Worm (Caenorhabditis elegans) whole organism, L4 larva: ENCODE data around the gene C06B3.1.

ENCODE experiments used
- F10B5.3 ChIP-seq: sonication (generic microtip); optimal IDR thresholded peaks from 2 replicates; lab custom pipeline; 2016; ENCODE audit warnings: mild to moderate bottlenecking, missing genetic modification characterization, missing compliant biosample characterization
- F26F4.8 ChIP-seq: fragments of 200-800 bp; sonication (Bioruptor generic); conservative IDR thresholded peaks from 2 replicates; pipeline ENCODE4 v1.3.6; 2022; ENCODE audit warnings: missing genetic modification characterization, missing compliant biosample characterization
- T20F7.1 ChIP-seq: fragments of 200-800 bp; sonication (Bioruptor generic); optimal IDR thresholded peaks from 2 replicates; lab custom pipeline; 2018; ENCODE audit warnings: mild to moderate bottlenecking, missing genetic modification characterization, missing compliant biosample characterization
- aly-2 ChIP-seq: sonication (generic microtip); optimal IDR thresholded peaks from 2 replicates; lab custom pipeline; 2018; ENCODE audit warnings: missing biosample characterization, missing genetic modification characterization
- arid-1 ChIP-seq: fragments of 200-800 bp; sonication (Bioruptor generic); conservative IDR thresholded peaks from 2 replicates; pipeline ENCODE4 v1.3.6; 2022; ENCODE audit warnings: missing genetic modification reagents, missing genetic modification characterization, missing compliant biosample characterization
- ceh-44 ChIP-seq: fragments of 200-800 bp; sonication (Bioruptor generic); IDR thresholded peaks from 2 replicates; pipeline ENCODE4 v1.3.6; 2022; ENCODE audit warnings: missing genetic modification reagents, missing genetic modification characterization, missing compliant biosample characterization
- ceh-82 ChIP-seq: sonication (generic microtip); optimal IDR thresholded peaks from 2 replicates; lab custom pipeline; 2017; ENCODE audit warnings: missing biosample characterization, missing genetic modification characterization
- cey-2 ChIP-seq: sonication (generic microtip); optimal IDR thresholded peaks from 3 replicates; lab custom pipeline; 2017; ENCODE audit warnings: missing genetic modification characterization, mild to moderate bottlenecking, missing compliant biosample characterization, antibody characterized with exemption, borderline replicate concordance; ENCODE audit not compliant: insufficient read depth
- dmd-6 ChIP-seq: fragments of 200-800 bp; sonication (Bioruptor generic); IDR thresholded peaks from 2 replicates; pipeline ENCODE4 v1.3.6; 2022; ENCODE audit warnings: missing genetic modification reagents, missing genetic modification characterization, missing compliant biosample characterization
- dmd-8 ChIP-seq: fragments of 200-800 bp; sonication (Bioruptor generic); IDR thresholded peaks from 2 replicates; pipeline ENCODE4 v1.3.6; 2022; ENCODE audit warnings: missing genetic modification characterization, missing compliant biosample characterization
- duxl-1 ChIP-seq: sonication (generic microtip); optimal IDR thresholded peaks from 2 replicates; lab custom pipeline; 2016; ENCODE audit warnings: mild to moderate bottlenecking, missing genetic modification characterization, moderate library complexity, missing compliant biosample characterization; ENCODE audit not compliant: poor library complexity
- dve-1 ChIP-seq: sonication (generic microtip); optimal IDR thresholded peaks from 2 replicates; lab custom pipeline; 2017; ENCODE audit warnings: antibody characterized with exemption, mild to moderate bottlenecking, missing genetic modification characterization, missing compliant biosample characterization; ENCODE audit not compliant: insufficient read depth
- egl-43 ChIP-seq: fragments of 200-800 bp; sonication (Bioruptor generic); IDR thresholded peaks from 2 replicates; pipeline ENCODE4 v1.3.6; 2022; ENCODE audit warnings: missing genetic modification reagents, missing genetic modification characterization, missing compliant biosample characterization
- fos-1 ChIP-seq: fragments of 150-350 bp; optimal IDR thresholded peaks from 2 replicates; lab custom pipeline; 2014; ENCODE audit warnings: missing biosample characterization, missing genetic modification characterization
- gei-8 ChIP-seq: fragments of 200-800 bp; sonication (Bioruptor generic); optimal IDR thresholded peaks from 2 replicates; lab custom pipeline; 2018; ENCODE audit warnings: mild to moderate bottlenecking, missing genetic modification characterization, missing compliant biosample characterization
- hlh-30 ChIP-seq: sonication (generic microtip); optimal IDR thresholded peaks from 2 replicates; lab custom pipeline; 2017; ENCODE audit warnings: antibody characterized with exemption, mild to moderate bottlenecking, missing genetic modification characterization, missing compliant biosample characterization; ENCODE audit not compliant: insufficient read depth
- lir-3 ChIP-seq: sonication (generic microtip); optimal IDR thresholded peaks from 2 replicates; lab custom pipeline; 2016; ENCODE audit warnings: mild to moderate bottlenecking, missing genetic modification characterization, missing compliant biosample characterization
- nhr-10 ChIP-seq: fragments of 150-350 bp; optimal IDR thresholded peaks from 2 replicates; lab custom pipeline; 2014; ENCODE audit warnings: missing biosample characterization, missing genetic modification characterization
- nhr-11 ChIP-seq: fragments of 150-350 bp; optimal IDR thresholded peaks from 2 replicates; lab custom pipeline; 2014; ENCODE audit warnings: missing biosample characterization, missing genetic modification characterization
- nhr-237 ChIP-seq: sonication (generic microtip); optimal IDR thresholded peaks from 2 replicates; lab custom pipeline; 2017; ENCODE audit warnings: missing biosample characterization, missing genetic modification characterization
- nhr-48 ChIP-seq: sonication (generic microtip); optimal IDR thresholded peaks from 2 replicates; lab custom pipeline; 2016; ENCODE audit warnings: mild to moderate bottlenecking, missing genetic modification characterization, missing compliant biosample characterization
- nhr-6 ChIP-seq: fragments of 150-350 bp; optimal IDR thresholded peaks from 2 replicates; lab custom pipeline; 2014; ENCODE audit warnings: missing biosample characterization, missing genetic modification characterization
- pha-4 ChIP-seq, 2 experiments: fragments of 150-350 bp in 1 of 2; fragments of 200-800 bp in 1 of 2; sonication (Bioruptor generic) in 1 of 2; IDR thresholded peaks in 1 of 2; optimal IDR thresholded peaks in 1 of 2; 2 replicates each; pipeline versions ENCODE4 v1.3.6 to Lab custom; 2014 to 2022; ENCODE audit warnings: missing genetic modification characterization in 2 of 2, missing genetic modification reagents in 2 of 2, missing biosample characterization in 1 of 2, missing compliant biosample characterization in 1 of 2
- rbr-2 ChIP-seq: sonication (generic microtip); optimal IDR thresholded peaks from 2 replicates; lab custom pipeline; 2016; ENCODE audit warnings: missing genotype, missing genetic modification characterization, missing compliant biosample characterization
- skn-1 ChIP-seq: fragments of 150-350 bp; optimal IDR thresholded peaks from 2 replicates; lab custom pipeline; 2014; ENCODE audit warnings: missing biosample characterization, missing genetic modification characterization
- snpc-1.2 ChIP-seq: fragments of 200-800 bp; sonication (Bioruptor generic); IDR thresholded peaks from 2 replicates; pipeline ENCODE4 v1.3.6; 2022; ENCODE audit warnings: missing genetic modification reagents, missing genetic modification characterization, missing compliant biosample characterization
- spr-1 ChIP-seq: sonication (generic microtip); optimal IDR thresholded peaks from 2 replicates; lab custom pipeline; 2016; ENCODE audit warnings: mild to moderate bottlenecking, missing genetic modification characterization, missing compliant biosample characterization
- unc-39 ChIP-seq: sonication (generic microtip); optimal IDR thresholded peaks from 2 replicates; lab custom pipeline; 2017; ENCODE audit warnings: missing biosample characterization, missing genetic modification characterization
- vab-7 ChIP-seq: fragments of 200-800 bp; sonication (Bioruptor generic); IDR thresholded peaks from 2 replicates; pipeline ENCODE4 v1.3.6; 2022; ENCODE audit warnings: missing genetic modification reagents, missing genetic modification characterization, missing compliant biosample characterization
- zip-11 ChIP-seq: fragments of 200-800 bp; sonication (Bioruptor generic); IDR thresholded peaks from 2 replicates; pipeline ENCODE4 v1.3.6; 2022; ENCODE audit warnings: missing genetic modification characterization, missing compliant biosample characterization
- zip-2 ChIP-seq: fragments of 150-350 bp; optimal IDR thresholded peaks from 2 replicates; lab custom pipeline; 2014; ENCODE audit warnings: missing biosample characterization, missing genetic modification characterization
- ztf-11 ChIP-seq: fragments of 150-350 bp; optimal IDR thresholded peaks from 2 replicates; lab custom pipeline; 2014; ENCODE audit warnings: missing biosample characterization, missing genetic modification characterization
- ztf-7 ChIP-seq: fragments of 150-350 bp; optimal IDR thresholded peaks from 2 replicates; lab custom pipeline; 2014; ENCODE audit warnings: missing biosample characterization, missing genetic modification characterization

C06B3.1 gene

DNA sequence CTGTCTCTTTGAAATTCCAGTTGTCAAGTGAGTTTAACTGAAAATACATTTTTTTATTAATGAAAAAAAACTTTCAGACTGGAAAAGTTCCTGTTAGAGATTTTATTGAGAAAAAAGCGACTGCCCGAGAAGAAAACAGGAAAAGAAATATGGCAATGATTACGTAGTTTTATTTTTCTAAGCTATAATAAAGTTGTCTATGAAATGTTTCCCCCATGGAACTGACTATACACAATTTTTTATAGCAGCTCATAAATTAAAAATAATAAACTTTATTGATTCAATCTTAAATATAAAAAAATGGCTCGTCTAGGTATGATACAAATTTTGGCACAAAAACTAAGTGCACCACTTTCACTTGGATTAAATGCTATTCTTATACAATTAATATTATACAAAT, at the start of gene C06B3.1:
Gene C06B3.1, plus strand, starts transcription at position 301 of the 400 bp plus-strand sequence.
- TF ChIP-seq nhr-48 (tag; lab: Kevin White, UChicago): no peak

DNA sequence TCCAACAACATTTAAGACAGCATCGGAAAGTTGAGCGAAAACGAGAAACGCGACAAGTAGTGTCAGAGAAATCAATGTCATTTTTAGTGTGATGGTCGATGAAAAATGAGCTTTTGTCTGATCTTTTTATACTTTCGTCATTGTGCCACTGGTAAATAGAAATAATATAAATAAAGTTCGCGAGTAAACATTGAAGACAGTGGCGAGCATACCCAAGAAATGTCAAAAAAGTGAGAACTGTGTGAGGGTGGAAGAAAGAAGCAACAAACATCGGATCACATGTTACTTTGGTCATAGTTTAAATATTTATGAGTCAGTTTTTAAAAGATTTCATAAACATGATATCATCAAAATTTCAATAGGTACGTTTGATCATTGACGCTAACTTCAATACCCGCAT, 48.3 kb upstream of the C06B3.1 start, which contains the start of gene ttr-21:
Gene ttr-21, minus strand, starts transcription at position 100 of the 400 bp plus-strand sequence.
- TF ChIP-seq arid-1 (no peak), rbr-2 (tag; lab: Kevin White, UChicago) (no peak), aly-2 (tag; lab: Kevin White, UChicago) (no peak), dmd-8 (GFP tag; lab: Robert Waterston, UW) (no peak), nhr-237 (tag; lab: Kevin White, UChicago) (no peak), nhr-6 (tag; lab: Kevin White, UChicago) (no peak), skn-1 (tag; lab: Kevin White, UChicago) (no peak), F10B5.3 (no peak), nhr-10 (tag; lab: Kevin White, UChicago) (no peak), fos-1 (no peak), zip-11 (GFP tag; lab: Robert Waterston, UW) (no peak), ceh-44 (GFP tag; lab: Robert Waterston, UW) (no peak), egl-43 (GFP tag; lab: Robert Waterston, UW) (no peak), duxl-1 (tag; lab: Kevin White, UChicago) (no peak)

DNA sequence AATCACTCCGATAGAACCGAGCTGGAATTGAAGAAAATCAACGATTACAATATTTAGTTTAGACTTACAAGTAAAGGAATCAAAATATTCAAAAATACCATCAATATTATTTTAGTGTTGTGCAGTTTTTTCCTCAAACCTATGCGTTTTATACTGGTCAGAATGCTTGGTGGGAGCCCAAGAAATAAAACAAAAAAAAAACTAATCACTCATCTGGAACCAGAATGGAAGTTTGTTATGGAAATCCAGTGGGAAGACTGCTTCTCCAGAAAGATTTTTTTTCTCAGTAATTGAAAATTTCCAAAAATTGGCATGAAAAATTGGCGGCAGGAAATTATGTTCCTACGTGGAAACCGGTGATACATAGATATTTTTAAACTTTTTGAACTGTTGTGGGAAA, 46.2 kb upstream of the C06B3.1 start, which contains the start of gene srx-134:
Gene srx-134, minus strand, starts transcription at position 101 of the 400 bp plus-strand sequence.
- no peak for TF ChIP-seq nhr-48 (tag; lab: Kevin White, UChicago)
- TF ChIP-seq nhr-237 (tag; lab: Kevin White, UChicago): no peak
- no peak for TF ChIP-seq ceh-82 (tag; lab: Kevin White, UChicago)
- no peak for TF ChIP-seq hlh-30 (tag; lab: Kevin White, UChicago)
- TF ChIP-seq vab-7: no peak
- no peak for TF ChIP-seq dmd-6 (GFP tag; lab: Robert Waterston, UW)
- no peak for TF ChIP-seq lir-3
- TF ChIP-seq gei-8 (GFP tag; lab: Kevin White, UChicago): no peak
- no peak for TF ChIP-seq cey-2 (tag; lab: Kevin White, UChicago)
- no peak for TF ChIP-seq F26F4.8 (GFP tag; lab: Robert Waterston, UW)
- no peak for TF ChIP-seq ztf-7 (tag; lab: Kevin White, UChicago)
- no peak for TF ChIP-seq aly-2 (tag; lab: Kevin White, UChicago)
- TF ChIP-seq spr-1 (tag; lab: Kevin White, UChicago): no peak
- TF ChIP-seq T20F7.1 (GFP tag; lab: Kevin White, UChicago): no peak
- TF ChIP-seq nhr-11 (tag; lab: Kevin White, UChicago): no peak

DNA sequence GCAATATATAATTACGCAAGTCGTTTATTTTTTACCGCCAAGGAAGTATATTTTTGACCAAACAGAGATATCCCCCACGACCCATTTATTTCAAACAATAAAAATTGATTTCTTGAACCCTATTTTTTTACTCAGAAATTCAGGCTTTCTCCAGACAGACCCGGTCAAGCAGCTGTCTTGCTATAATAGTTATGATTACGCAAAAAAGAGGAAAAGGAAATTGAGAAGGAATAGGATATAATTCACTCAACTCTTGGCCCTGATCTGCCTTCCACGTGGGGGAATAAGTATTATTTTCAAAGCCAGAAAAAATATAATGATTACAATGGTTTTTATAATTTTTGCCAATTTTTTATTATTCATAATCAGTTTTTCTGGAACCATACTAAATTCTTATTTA, 45.5 kb upstream of the C06B3.1 start, which contains the start of gene srx-136:
Gene srx-136, plus strand, starts transcription at position 301 of the 400 bp plus-strand sequence.
- no peak for TF ChIP-seq rbr-2 (tag; lab: Kevin White, UChicago)

DNA sequence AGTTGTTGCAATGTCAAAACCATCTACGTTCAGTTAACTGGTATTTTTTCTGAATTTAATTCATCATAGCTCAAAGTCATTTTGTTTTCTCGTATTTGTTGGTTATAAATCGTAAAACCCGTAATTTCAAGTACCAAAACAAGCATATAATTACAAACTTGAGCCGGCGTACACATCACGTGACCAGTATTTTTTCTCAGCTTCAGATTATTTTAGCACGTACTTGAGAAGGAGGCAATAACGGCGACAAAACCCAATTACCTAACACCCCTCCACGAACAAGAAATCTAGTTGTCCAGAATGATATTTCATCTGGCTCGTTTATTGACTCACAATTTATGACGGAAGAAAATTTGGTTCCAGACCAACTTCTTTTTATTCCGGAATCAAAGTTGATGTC, 43.7 kb upstream of the C06B3.1 start, which contains the start of gene srx-135:
Gene srx-135, plus strand, starts transcription at position 301 of the 400 bp plus-strand sequence.
- TF ChIP-seq rbr-2 (tag; lab: Kevin White, UChicago) (no peak), ceh-82 (tag; lab: Kevin White, UChicago) (no peak), snpc-1.2 (GFP tag; lab: Robert Waterston, UW) (no peak), zip-2 (tag; lab: Kevin White, UChicago) (no peak), ztf-11 (tag; lab: Kevin White, UChicago) (no peak), unc-39 (no peak), pha-4 (GFP tag; IDR thresholded peaks at IDR 0.05; lab: Robert Waterston, UW) (no peak), pha-4 (tag; optimal IDR thresholded peaks at IDR 0.05; lab: Kevin White, UChicago) (no peak), dve-1 (tag; lab: Kevin White, UChicago) (no peak)
